Fruit fly (Drosophila melanogaster): ENCODE measurements around the gene CG31909.

Gene CG31909

dm6 chr2L:7294964-7295363 lies 37.7 kb downstream of the CG31909 start:
- TF ChIP-seq Mrtf (GFP tag; IDR thresholded peaks at IDR 0.05) (no peak), Elba2 (GFP tag; optimal IDR thresholded peaks at IDR 0.05) (no peak), CG10979 (tag; optimal IDR thresholded peaks at IDR 0.05) (peak; percentile 77), chn (GFP tag; optimal IDR thresholded peaks at IDR 0.05) (peak; percentile 50), CG8359 (GFP tag; optimal IDR thresholded peaks at IDR 0.05; ENCODE audit: borderline replicate concordance) (peak; percentile 24), z (GFP tag; IDR thresholded peaks at IDR 0.05) (0 out of 3 replicates have a peak, but pooled peaks have one; percentile 28), CG11695 (GFP tag; IDR thresholded peaks at IDR 0.05) (0 out of 3 replicates have a peak, but pooled peaks have one; percentile 29), Oli (tag; optimal IDR thresholded peaks at IDR 0.05) (peak; percentile 27), ci (GFP tag; IDR thresholded peaks at IDR 0.05) (peak; percentile 30; the same call in 1 of the 3 replicates), cas (GFP tag; IDR thresholded peaks at IDR 0.05) (no peak), CG12769 (tag; optimal IDR thresholded peaks at IDR 0.05) (peak; percentile 42), Usf (GFP tag; optimal IDR thresholded peaks at IDR 0.05) (peak; percentile 30), sens (GFP tag) (peak; percentile 92), CG33557 (GFP tag; optimal IDR thresholded peaks at IDR 0.05) (peak; percentile 54), ac (GFP tag; optimal IDR thresholded peaks at IDR 0.05) (peak; percentile 66), CG18011 (GFP tag; optimal IDR thresholded peaks at IDR 0.05) (no peak), dmrt99B (tag; optimal IDR thresholded peaks at IDR 0.05) (peak; percentile 55), zen (tag; optimal IDR thresholded peaks at IDR 0.05) (peak; percentile 50), lola (GFP tag; optimal IDR thresholded peaks at IDR 0.05) (peak in 1 of 3 experiments; percentile 75), sqz (GFP tag; optimal IDR thresholded peaks at IDR 0.05) (no peak), CG18262 (tag; optimal IDR thresholded peaks at IDR 0.05) (peak; percentile 73), HHEX (GFP tag; optimal IDR thresholded peaks at IDR 0.05) (peak; percentile 4), tap (tag; optimal IDR thresholded peaks at IDR 0.05) (peak; percentile 21), p53 (GFP tag; optimal IDR thresholded peaks at IDR 0.05) (no peak), CG1602 (GFP tag; optimal IDR thresholded peaks at IDR 0.05) (no peak), yki (optimal IDR thresholded peaks at IDR 0.05) (no peak), CG11504 (tag; optimal IDR thresholded peaks at IDR 0.05) (peak; percentile 64), Dll (GFP tag; IDR thresholded peaks at IDR 0.05; ENCODE audit: partially characterized antibody) (no peak), nerfin-1 (tag; optimal IDR thresholded peaks at IDR 0.05) (peak; percentile 30), CG10366 (GFP tag; IDR thresholded peaks at IDR 0.05) (no peak), fd96Cb (tag; optimal IDR thresholded peaks at IDR 0.05) (peak; percentile 55), dmrt11E (tag; optimal IDR thresholded peaks at IDR 0.05) (peak; percentile 66), croc (GFP tag; conservative IDR thresholded peaks at IDR 0.05) (peak; percentile 40; the same call in 1 of the 3 replicates), Chrac-16 (GFP tag; optimal IDR thresholded peaks at IDR 0.05) (peak; percentile 25), Nf-YB (GFP tag; optimal IDR thresholded peaks at IDR 0.05) (peak; percentile 69), zfh1 (GFP tag; IDR thresholded peaks at IDR 0.05) (0 out of 3 replicates have a peak, but pooled peaks have one; percentile 18), Dek (tag; optimal IDR thresholded peaks at IDR 0.05) (no peak), CG9215 (GFP tag; IDR thresholded peaks at IDR 0.05) (no peak), Ssrp (tag; optimal IDR thresholded peaks at IDR 0.05) (peak; percentile 9), CG1603 (tag; optimal IDR thresholded peaks at IDR 0.05) (peak; percentile 79), CG17385 (GFP tag; optimal IDR thresholded peaks at IDR 0.05) (peak; percentile 31), sd (tag; optimal IDR thresholded peaks at IDR 0.05) (no peak), bbx (GFP tag; IDR thresholded peaks at IDR 0.05; ENCODE audit: partially characterized antibody) (no peak), Sox100B (GFP tag; optimal IDR thresholded peaks at IDR 0.05) (peak; percentile 49), prd (optimal IDR thresholded peaks at IDR 0.05) (no peak), prd (GFP tag; IDR thresholded peaks at IDR 0.05) (peak; percentile 71; the same call in 2 of the 3 replicates), Sry-δ (GFP tag; optimal IDR thresholded peaks at IDR 0.05) (no peak), CG7839 (tag; optimal IDR thresholded peaks at IDR 0.05) (peak; percentile 10), tx (GFP tag; optimal IDR thresholded peaks at IDR 0.05) (no peak), CG10267 (tag; optimal IDR thresholded peaks at IDR 0.05) (peak; percentile 45)
